Worm (Caenorhabditis elegans): ENCODE data around the gene dsc-1.

DNA sequence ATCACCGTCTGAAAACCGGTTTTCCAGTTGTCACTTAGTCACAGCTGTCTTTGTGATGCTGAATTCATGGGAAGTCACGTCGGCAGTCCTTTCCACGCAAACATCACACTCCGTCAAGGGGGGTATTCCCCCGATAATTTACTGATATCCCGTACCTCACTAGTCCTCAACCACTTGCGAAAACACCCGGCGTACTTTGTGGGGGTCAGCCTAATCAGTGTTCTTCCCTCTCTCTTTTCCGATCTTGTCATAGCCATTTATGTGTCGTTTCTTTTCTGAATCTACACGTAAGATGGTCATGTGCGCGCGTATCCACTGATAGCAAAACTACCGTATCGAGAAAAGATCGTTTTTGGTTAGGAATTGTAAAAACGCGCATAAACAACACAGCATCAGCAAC lies 44.8 kb upstream of the dsc-1 start:
- no peak for TF ChIP-seq rpc-1 (optimal IDR thresholded peaks at IDR 0.05)
- TF ChIP-seq rpc-1 (tag; optimal IDR thresholded peaks at IDR 0.05), result no peak
- no peak for TF ChIP-seq attf-5 (GFP tag; optimal IDR thresholded peaks at IDR 0.05)
- no peak for TF ChIP-seq repo-1 (tag; optimal IDR thresholded peaks at IDR 0.05)
- TF ChIP-seq ama-1 (optimal IDR thresholded peaks at IDR 0.05), result no peak
- no peak for TF ChIP-seq ama-1 (GFP tag; optimal IDR thresholded peaks at IDR 0.05)
- no peak for TF ChIP-seq nhr-90 (tag; optimal IDR thresholded peaks at IDR 0.05)
- no peak for TF ChIP-seq zfh-2 (GFP tag; conservative IDR thresholded peaks at IDR 0.05)
- no peak for TF ChIP-seq dpl-1 (GFP tag; optimal IDR thresholded peaks at IDR 0.05)
- TF ChIP-seq rcor-1 (GFP tag; IDR thresholded peaks at IDR 0.05), result no peak
- TF ChIP-seq egrh-3 (GFP tag; IDR thresholded peaks at IDR 0.05), result no peak
- TF ChIP-seq F49E8.2 (tag; optimal IDR thresholded peaks at IDR 0.05; ENCODE audit: insufficient read depth), result no peak
- no peak for TF ChIP-seq cebp-2 (GFP tag; IDR thresholded peaks at IDR 0.05)
